Fruit fly (Drosophila melanogaster) whole organism, adult: ENCODE measurements around the gene CG1208.

Experiments used
- CG12768 ChIP-seq: fragments of 200-800 bp; sonication (Bioruptor generic); optimal IDR thresholded peaks from 2 replicates; lab custom pipeline; 2017; ENCODE audit warnings: missing biosample characterization, missing genetic modification characterization, mild to moderate bottlenecking, moderate library complexity, missing genetic modification reagents
- CG14711 ChIP-seq: fragments of 200-800 bp; sonication (Bioruptor generic); optimal IDR thresholded peaks from 2 replicates; lab custom pipeline; 2018; ENCODE audit warnings: missing biosample characterization, mild to moderate bottlenecking, missing genetic modification characterization, moderate library complexity
- CG1620 ChIP-seq: fragments of 200-800 bp; sonication (Bioruptor generic); optimal IDR thresholded peaks from 2 replicates; lab custom pipeline; 2016; ENCODE audit warnings: missing biosample characterization, missing genetic modification characterization
- Mnt ChIP-seq: fragments of 200-800 bp; sonication (Bioruptor generic); optimal IDR thresholded peaks from 2 replicates; lab custom pipeline; 2016; ENCODE audit warnings: missing biosample characterization, mild to moderate bottlenecking, missing genetic modification characterization
- cic ChIP-seq: fragments of 200-800 bp; sonication (Bioruptor generic); optimal IDR thresholded peaks from 2 replicates; lab custom pipeline; 2017; ENCODE audit warnings: missing biosample characterization, mild to moderate bottlenecking, missing genetic modification characterization, moderate library complexity
- ovo ChIP-seq: fragments of 200-800 bp; sonication (Bioruptor generic); optimal IDR thresholded peaks from 2 replicates; lab custom pipeline; 2016; ENCODE audit warnings: missing biosample characterization, missing genetic modification characterization
- toe ChIP-seq: fragments of 200-800 bp; sonication (Bioruptor generic); optimal IDR thresholded peaks from 2 replicates; lab custom pipeline; 2016; ENCODE audit warnings: missing biosample characterization, missing genetic modification characterization

CG1208 gene

dm6 chr3R:5881308-5881707, 49.9 kb downstream of the CG1208 start:
- TF ChIP-seq Mnt (no peak), CG1620 (no peak), toe (GFP tag; lab: Kevin White, UChicago) (no peak), cic (GFP tag; lab: Kevin White, UChicago) (no peak), CG14711 (tag; lab: Kevin White, UChicago) (no peak), CG12768 (GFP tag; lab: Kevin White, UChicago) (no peak), ovo (GFP tag; lab: Kevin White, UChicago) (no peak)
